Worm (Caenorhabditis elegans) whole organism, L2 larva: ENCODE results near the gene F44E2.4.

Experiments
- C34F6.9 ChIP-seq: fragments of 150-350 bp; optimal IDR thresholded peaks from 2 replicates; lab custom pipeline; 2014; ENCODE audit warnings: missing biosample characterization, missing genetic modification characterization
- F13H6.1 ChIP-seq: sonication (generic microtip); optimal IDR thresholded peaks from 2 replicates; lab custom pipeline; 2016; ENCODE audit warnings: missing genetic modification characterization, missing compliant biosample characterization
- R02D3.7 ChIP-seq: fragments of 150-350 bp; optimal IDR thresholded peaks from 2 replicates; lab custom pipeline; 2014; ENCODE audit warnings: missing biosample characterization, missing genetic modification characterization
- Y55F3AM.14 ChIP-seq: fragments of 200-800 bp; sonication (Bioruptor generic); optimal IDR thresholded peaks from 2 replicates; lab custom pipeline; 2018; ENCODE audit warnings: mild to moderate bottlenecking, missing genetic modification characterization, missing compliant biosample characterization
- ZK546.5 ChIP-seq: sonication (generic microtip); optimal IDR thresholded peaks from 2 replicates; lab custom pipeline; 2017; ENCODE audit warnings: missing biosample characterization, missing genetic modification characterization
- alr-1 ChIP-seq: fragments of 150-350 bp; optimal IDR thresholded peaks from 2 replicates; lab custom pipeline; 2014; ENCODE audit warnings: missing biosample characterization, missing genetic modification characterization
- aly-2 ChIP-seq: fragments of 150-350 bp; optimal IDR thresholded peaks from 2 replicates; lab custom pipeline; 2014; ENCODE audit warnings: missing biosample characterization, missing genetic modification characterization
- ama-1 ChIP-seq: fragments of 150-350 bp; optimal IDR thresholded peaks from 2 replicates; lab custom pipeline; 2018; ENCODE audit warnings: inconsistent platforms
- blmp-1 ChIP-seq: sonication (generic microtip); optimal IDR thresholded peaks from 2 replicates; lab custom pipeline; 2017; ENCODE audit warnings: missing genetic modification characterization, mild to moderate bottlenecking, missing compliant biosample characterization, antibody characterized with exemption, moderate library complexity; ENCODE audit not compliant: insufficient read depth
- ceh-16 ChIP-seq: fragments of 150-350 bp; optimal IDR thresholded peaks from 2 replicates; lab custom pipeline; 2014; ENCODE audit warnings: missing biosample characterization, missing genetic modification characterization
- ceh-82 ChIP-seq: fragments of 150-350 bp; optimal IDR thresholded peaks from 2 replicates; lab custom pipeline; 2014; ENCODE audit warnings: missing biosample characterization, missing genetic modification characterization
- crh-2 ChIP-seq: sonication (generic microtip); optimal IDR thresholded peaks from 2 replicates; lab custom pipeline; 2017; ENCODE audit warnings: missing biosample characterization, missing genetic modification characterization
- dmd-4 ChIP-seq: sonication (generic microtip); optimal IDR thresholded peaks from 2 replicates; lab custom pipeline; 2017; ENCODE audit warnings: missing biosample characterization, missing genetic modification characterization
- egl-27 ChIP-seq: sonication (generic microtip); optimal IDR thresholded peaks from 3 replicates; lab custom pipeline; 2017; ENCODE audit warnings: missing biosample characterization, missing genetic modification reagents, missing genetic modification characterization
- elt-1 ChIP-seq: fragments of 150-350 bp; optimal IDR thresholded peaks from 2 replicates; lab custom pipeline; 2014; ENCODE audit warnings: missing biosample characterization, missing genetic modification characterization
- elt-3 ChIP-seq: sonication (generic microtip); optimal IDR thresholded peaks from 2 replicates; lab custom pipeline; 2017; ENCODE audit warnings: missing biosample characterization, missing genetic modification characterization
- fos-1 ChIP-seq: fragments of 150-350 bp; optimal IDR thresholded peaks from 2 replicates; lab custom pipeline; 2014; ENCODE audit warnings: missing biosample characterization, missing genetic modification characterization
- gmeb-1 ChIP-seq: fragments of 150-350 bp; optimal IDR thresholded peaks from 2 replicates; lab custom pipeline; 2014; ENCODE audit warnings: missing biosample characterization, missing genetic modification characterization
- lin-11 ChIP-seq: fragments of 150-350 bp; sonication (generic microtip); optimal IDR thresholded peaks from 2 replicates; lab custom pipeline; 2014; ENCODE audit warnings: missing biosample characterization, missing genetic modification characterization, inconsistent platforms, mixed read lengths
- lin-13 ChIP-seq: fragments of 150-350 bp; optimal IDR thresholded peaks from 2 replicates; lab custom pipeline; 2014; ENCODE audit warnings: missing biosample characterization, missing genetic modification reagents, missing genetic modification characterization
- lin-39 ChIP-seq: fragments of 150-350 bp; optimal IDR thresholded peaks from 2 replicates; lab custom pipeline; 2014; ENCODE audit warnings: missing biosample characterization, missing genetic modification reagents, missing genetic modification characterization
- lsy-2 ChIP-seq, 2 experiments: fragments of 150-350 bp in 1 of 2; sonication (generic microtip) in 1 of 2; optimal IDR thresholded peaks; 2 replicates each; lab custom pipeline; 2014 to 2017; ENCODE audit warnings: missing biosample characterization in 2 of 2, missing genetic modification characterization in 2 of 2
- mab-5 ChIP-seq: fragments of 150-350 bp; optimal IDR thresholded peaks from 2 replicates; lab custom pipeline; 2014; ENCODE audit warnings: missing biosample characterization, missing genetic modification characterization
- mbf-1 ChIP-seq: sonication (generic microtip); optimal IDR thresholded peaks from 2 replicates; lab custom pipeline; 2017; ENCODE audit warnings: missing biosample characterization, missing genetic modification characterization
- mdl-1 ChIP-seq, 2 experiments: fragments of 150-350 bp in 1 of 2; sonication (generic microtip) in 1 of 2; optimal IDR thresholded peaks; 2 replicates each; lab custom pipeline; 2017; ENCODE audit warnings: missing biosample characterization in 2 of 2, missing genetic modification characterization in 2 of 2
- nhr-10 ChIP-seq: sonication (generic microtip); optimal IDR thresholded peaks from 2 replicates; lab custom pipeline; 2017; ENCODE audit warnings: missing biosample characterization, missing genetic modification characterization
- nhr-11 ChIP-seq: fragments of 150-350 bp; optimal IDR thresholded peaks from 2 replicates; lab custom pipeline; 2014; ENCODE audit warnings: missing biosample characterization, missing genetic modification characterization
- nhr-12 ChIP-seq: fragments of 150-350 bp; optimal IDR thresholded peaks from 2 replicates; lab custom pipeline; 2014; ENCODE audit warnings: missing biosample characterization, missing genetic modification characterization
- nhr-129 ChIP-seq: fragments of 150-350 bp; optimal IDR thresholded peaks from 2 replicates; lab custom pipeline; 2014; ENCODE audit warnings: missing biosample characterization, missing genetic modification characterization
- nhr-21 ChIP-seq: fragments of 150-350 bp; optimal IDR thresholded peaks from 2 replicates; lab custom pipeline; 2014; ENCODE audit warnings: missing biosample characterization, missing genetic modification characterization
- nhr-23 ChIP-seq: fragments of 150-350 bp; optimal IDR thresholded peaks from 2 replicates; lab custom pipeline; 2014; ENCODE audit warnings: missing biosample characterization, missing genetic modification reagents, missing genetic modification characterization
- nhr-237 ChIP-seq: fragments of 150-350 bp; optimal IDR thresholded peaks from 2 replicates; lab custom pipeline; 2014; ENCODE audit warnings: missing biosample characterization, missing genetic modification characterization
- nhr-25 ChIP-seq: fragments of 150-350 bp; sonication (generic microtip); optimal IDR thresholded peaks from 3 replicates; lab custom pipeline; 2014; ENCODE audit warnings: missing biosample characterization, missing genetic modification characterization
- nhr-6 ChIP-seq: fragments of 150-350 bp; optimal IDR thresholded peaks from 2 replicates; lab custom pipeline; 2014; ENCODE audit warnings: missing biosample characterization, missing genetic modification characterization
- nhr-77 ChIP-seq: fragments of 150-350 bp; optimal IDR thresholded peaks from 2 replicates; lab custom pipeline; 2014; ENCODE audit warnings: missing biosample characterization, missing genetic modification characterization
- peb-1 ChIP-seq: fragments of 150-350 bp; optimal IDR thresholded peaks from 2 replicates; lab custom pipeline; 2014; ENCODE audit warnings: missing biosample characterization, missing genetic modification characterization
- sem-4 ChIP-seq: fragments of 150-350 bp; optimal IDR thresholded peaks from 2 replicates; lab custom pipeline; 2014; ENCODE audit warnings: missing biosample characterization, missing genetic modification reagents, missing genetic modification characterization
- skn-1 ChIP-seq: sonication (generic microtip); optimal IDR thresholded peaks from 2 replicates; lab custom pipeline; 2017; ENCODE audit warnings: missing biosample characterization, missing genetic modification characterization
- sma-3 ChIP-seq: sonication (generic microtip); optimal IDR thresholded peaks from 2 replicates; lab custom pipeline; 2016; ENCODE audit warnings: missing genetic modification reagents, missing genetic modification characterization, missing compliant biosample characterization
- sma-9 ChIP-seq, 2 experiments: fragments of 150-350 bp in 1 of 2; sonication (generic microtip) in 1 of 2; optimal IDR thresholded peaks; 2 replicates each; lab custom pipeline; 2014 to 2016; ENCODE audit warnings: missing genetic modification characterization in 2 of 2, mild to moderate bottlenecking in 1 of 2, missing biosample characterization in 1 of 2, missing compliant biosample characterization in 1 of 2, missing genetic modification reagents in 1 of 2, moderate library complexity in 1 of 2
- snpc-4 ChIP-seq: fragments of 150-350 bp; optimal IDR thresholded peaks from 2 replicates; lab custom pipeline; 2014; ENCODE audit warnings: missing biosample characterization, missing genetic modification characterization
- unc-39 ChIP-seq: fragments of 150-350 bp; optimal IDR thresholded peaks from 2 replicates; lab custom pipeline; 2014; ENCODE audit warnings: missing biosample characterization, missing genetic modification characterization
- unc-55 ChIP-seq: fragments of 150-350 bp; sonication (generic microtip); optimal IDR thresholded peaks from 3 replicates; lab custom pipeline; 2014; ENCODE audit warnings: missing biosample characterization, missing genetic modification reagents, missing genetic modification characterization
- unc-62 ChIP-seq: fragments of 150-350 bp; optimal IDR thresholded peaks from 2 replicates; lab custom pipeline; 2014; ENCODE audit warnings: missing biosample characterization, missing genetic modification reagents, missing genetic modification characterization
- zag-1 ChIP-seq: fragments of 150-350 bp; optimal IDR thresholded peaks from 2 replicates; lab custom pipeline; 2014; ENCODE audit warnings: missing biosample characterization, missing genetic modification characterization
- ztf-1 ChIP-seq: fragments of 200-800 bp; sonication (Bioruptor generic); conservative IDR thresholded peaks from 2 replicates; pipeline ENCODE4 v1.3.6; 2022; ENCODE audit warnings: missing genetic modification characterization, missing compliant biosample characterization
- ztf-4 ChIP-seq: fragments of 150-350 bp; optimal IDR thresholded peaks from 2 replicates; lab custom pipeline; 2014; ENCODE audit warnings: missing biosample characterization, missing genetic modification characterization

The F44E2.4 gene

DNA sequence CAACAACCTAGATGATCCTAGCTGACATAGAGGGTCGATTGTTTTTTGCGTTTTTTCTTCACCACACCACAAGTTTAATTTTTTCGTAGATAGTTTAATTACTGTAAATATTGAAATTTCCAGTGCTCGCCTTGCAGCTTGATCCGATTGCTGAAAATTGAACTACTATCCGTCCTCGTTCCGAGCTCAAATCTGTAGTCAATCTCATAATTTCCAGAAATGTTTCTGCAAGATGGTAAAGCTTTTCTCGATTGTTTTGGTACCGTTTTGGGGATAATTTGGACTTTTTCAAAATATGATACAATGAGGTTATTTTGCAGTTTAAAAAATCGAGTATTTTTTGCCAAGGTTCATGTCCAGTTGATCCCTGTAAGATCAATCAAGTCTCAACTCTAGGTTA is 27.8 kb upstream of the F44E2.4 start:
- TF ChIP-seq nhr-21, result no peak
- no peak for TF ChIP-seq alr-1
- no peak for TF ChIP-seq mdl-1 (tag; optimal IDR thresholded peaks at IDR 0.05; lab: Kevin White, UChicago)
- no peak for TF ChIP-seq skn-1
- no peak for TF ChIP-seq R02D3.7 (tag; lab: Kevin White, UChicago)
- TF ChIP-seq ztf-1 (GFP tag; lab: Robert Waterston, UW), result no peak
- TF ChIP-seq nhr-6 (tag; lab: Kevin White, UChicago), result no peak
- TF ChIP-seq nhr-77 (tag; lab: Kevin White, UChicago), result no peak
- TF ChIP-seq peb-1 (tag; lab: Kevin White, UChicago), result no peak
- TF ChIP-seq lin-11 (tag; lab: Kevin White, UChicago), result no peak
- no peak for TF ChIP-seq crh-2 (tag; lab: Kevin White, UChicago)

DNA sequence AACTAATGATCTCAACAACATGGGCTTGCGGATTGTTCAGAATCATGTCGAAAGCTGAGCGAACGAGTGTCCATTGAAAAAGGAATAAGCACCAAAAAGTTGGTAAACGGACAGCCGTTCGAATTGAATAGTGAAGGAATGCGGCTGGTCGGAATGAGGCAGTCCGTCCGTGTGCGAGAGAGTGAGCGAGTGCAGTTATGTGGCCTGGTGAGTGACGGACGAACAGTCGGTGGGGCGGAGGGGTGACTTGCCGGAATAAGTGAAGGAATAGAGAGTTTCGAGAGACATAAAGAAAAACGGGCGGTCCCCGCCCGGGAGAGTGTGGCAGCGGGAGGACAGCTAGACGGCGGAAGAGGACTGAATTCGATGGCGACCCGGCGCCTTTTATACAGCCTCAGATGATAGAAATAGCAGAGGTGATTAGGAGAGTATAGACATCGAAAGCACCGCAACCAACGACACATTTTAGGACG is 27.1 kb upstream of the F44E2.4 start:
- TF ChIP-seq ama-1 (lab: Kevin White, UChicago) (peak; percentile 97), nhr-23 (tag; lab: Kevin White, UChicago) (no peak), unc-55 (no peak), elt-1 (tag; lab: Kevin White, UChicago) (no peak), ztf-1 (GFP tag; lab: Robert Waterston, UW) (no peak), zag-1 (tag; lab: Kevin White, UChicago) (no peak), nhr-11 (no peak), nhr-6 (tag; lab: Kevin White, UChicago) (no peak), gmeb-1 (tag; lab: Kevin White, UChicago) (peak; percentile 62), nhr-25 (tag; lab: Kevin White, UChicago) (peak; percentile 47), crh-2 (tag; lab: Kevin White, UChicago) (peak; percentile 75), snpc-4 (tag; lab: Kevin White, UChicago) (peak; percentile 3), peb-1 (tag; lab: Kevin White, UChicago) (no peak), lsy-2 (tag; optimal IDR thresholded peaks at IDR 0.05; lab: Kevin White, UChicago) (peak in 1 of 2 experiments; percentile 63), Y55F3AM.14 (GFP tag; lab: Kevin White, UChicago) (peak; percentile 87), nhr-10 (tag; lab: Kevin White, UChicago) (peak; percentile 50), mdl-1 (tag; optimal IDR thresholded peaks at IDR 0.05; lab: Kevin White, UChicago) (peak; percentile 17 to 31), nhr-12 (no peak), blmp-1 (tag; lab: Kevin White, UChicago) (no peak), alr-1 (no peak), ZK546.5 (no peak), unc-62 (no peak), lin-39 (no peak), nhr-237 (tag; lab: Kevin White, UChicago) (no peak), R02D3.7 (tag; lab: Kevin White, UChicago) (no peak), ceh-82 (no peak), fos-1 (peak; percentile 84), dmd-4 (tag; lab: Kevin White, UChicago) (no peak), sma-3 (peak; percentile 75), ztf-4 (no peak), lin-11 (tag; lab: Kevin White, UChicago) (no peak), skn-1 (no peak), sem-4 (peak; percentile 51), F13H6.1 (tag; lab: Kevin White, UChicago) (peak; percentile 87), egl-27 (tag; lab: Kevin White, UChicago) (no peak), nhr-129 (peak; percentile 57), nhr-77 (tag; lab: Kevin White, UChicago) (peak; percentile 18), mbf-1 (tag; lab: Kevin White, UChicago) (no peak), unc-39 (tag; lab: Kevin White, UChicago) (no peak), elt-3 (no peak), lin-13 (GFP tag; lab: Kevin White, UChicago) (peak; percentile 65), C34F6.9 (tag; lab: Kevin White, UChicago) (no peak), mab-5 (tag; lab: Kevin White, UChicago) (peak; percentile 3), aly-2 (tag; lab: Kevin White, UChicago) (no peak), sma-9 (GFP tag; optimal IDR thresholded peaks at IDR 0.05; lab: Kevin White, UChicago) (no peak), sma-9 (tag; optimal IDR thresholded peaks at IDR 0.05; lab: Kevin White, UChicago) (no peak), nhr-21 (peak; percentile 53), ceh-16 (tag; lab: Kevin White, UChicago) (peak; percentile 2)
